Fruit fly (Drosophila melanogaster) whole organism, embryonic: ENCODE data around the gene Act87E.

Experiments
- Ada2b ChIP-seq: fragments of 200-800 bp; sonication (Bioruptor generic); IDR thresholded peaks from 2 replicates; pipeline ENCODE4 v1.3.6; 2022; ENCODE audit warnings: missing biosample characterization, missing genetic modification characterization
- Atf-2 ChIP-seq: fragments of 200-800 bp; sonication (Bioruptor generic); optimal IDR thresholded peaks from 2 replicates; lab custom pipeline; 2016; ENCODE audit warnings: missing biosample characterization, missing genetic modification characterization
- BtbVII ChIP-seq: fragments of 200-800 bp; sonication (Bioruptor generic); optimal IDR thresholded peaks from 3 replicates; lab custom pipeline; 2017; ENCODE audit warnings: missing biosample characterization, mild to moderate bottlenecking, missing genetic modification characterization
- C15 ChIP-seq: fragments of 200-800 bp; sonication (Bioruptor generic); IDR thresholded peaks from 3 replicates; pipeline ENCODE4 v1.3.6; 2022; ENCODE audit warnings: missing biosample characterization, missing genetic modification characterization
- CG10147 ChIP-seq: fragments of 200-800 bp; sonication (Bioruptor generic); optimal IDR thresholded peaks from 2 replicates; lab custom pipeline; 2019; ENCODE audit warnings: missing biosample characterization, mild to moderate bottlenecking, missing genetic modification characterization, moderate library complexity
- CG10462 ChIP-seq: fragments of 200-800 bp; sonication (Bioruptor generic); optimal IDR thresholded peaks from 2 replicates; lab custom pipeline; 2016; ENCODE audit warnings: missing biosample characterization, missing genetic modification characterization
- CG11085 ChIP-seq: fragments of 200-800 bp; sonication (Bioruptor generic); IDR thresholded peaks from 2 replicates; pipeline ENCODE4 v1.3.6; 2022; ENCODE audit warnings: missing biosample characterization, missing genetic modification characterization
- CG15601 ChIP-seq: fragments of 200-800 bp; sonication (Bioruptor generic); optimal IDR thresholded peaks from 3 replicates; lab custom pipeline; 2019; ENCODE audit warnings: missing biosample characterization, mild to moderate bottlenecking, missing genetic modification characterization, moderate library complexity
- CG1602 ChIP-seq: fragments of 200-800 bp; sonication (Bioruptor generic); optimal IDR thresholded peaks from 3 replicates; lab custom pipeline; 2016; ENCODE audit warnings: missing biosample characterization, missing genetic modification characterization
- CG1603 ChIP-seq: fragments of 200-800 bp; sonication (Bioruptor generic); optimal IDR thresholded peaks from 2 replicates; lab custom pipeline; 2019; ENCODE audit warnings: missing biosample characterization, mild to moderate bottlenecking, missing genetic modification characterization, moderate library complexity
- CG17612 ChIP-seq: fragments of 200-800 bp; sonication (Bioruptor generic); IDR thresholded peaks from 2 replicates; pipeline ENCODE4 v1.3.6; 2022; ENCODE audit warnings: missing biosample characterization, missing genetic modification characterization
- CG17829 ChIP-seq: fragments of 200-800 bp; optimal IDR thresholded peaks from 2 replicates; lab custom pipeline; 2019; ENCODE audit warnings: missing biosample characterization, mild to moderate bottlenecking, missing genetic modification characterization, moderate library complexity
- CG1792 ChIP-seq: fragments of 200-800 bp; sonication (Bioruptor generic); optimal IDR thresholded peaks from 2 replicates; lab custom pipeline; 2016; ENCODE audit warnings: missing biosample characterization, missing genetic modification characterization
- CG18011 ChIP-seq: fragments of 200-800 bp; sonication (Bioruptor generic); optimal IDR thresholded peaks from 2 replicates; lab custom pipeline; 2017; ENCODE audit warnings: missing biosample characterization, missing genetic modification characterization, mild to moderate bottlenecking, moderate library complexity, missing genotype
- CG2116 ChIP-seq: fragments of 200-800 bp; sonication (Bioruptor generic); optimal IDR thresholded peaks from 3 replicates; lab custom pipeline; 2018; ENCODE audit warnings: missing biosample characterization, mild to moderate bottlenecking, missing genetic modification characterization
- CG31365 ChIP-seq: fragments of 200-800 bp; sonication (Bioruptor generic); optimal IDR thresholded peaks from 2 replicates; lab custom pipeline; 2018; ENCODE audit warnings: missing biosample characterization, mild to moderate bottlenecking, missing genetic modification characterization
- CG32532 ChIP-seq: fragments of 200-800 bp; sonication (Bioruptor generic); IDR thresholded peaks from 2 replicates; pipeline ENCODE4 v1.3.6; 2022; ENCODE audit warnings: missing biosample characterization, missing genetic modification characterization
- CG3995 ChIP-seq: fragments of 200-800 bp; sonication (Bioruptor generic); optimal IDR thresholded peaks from 3 replicates; lab custom pipeline; 2016; ENCODE audit warnings: missing biosample characterization, missing genetic modification characterization
- CG4282 ChIP-seq: fragments of 200-800 bp; sonication (Bioruptor generic); optimal IDR thresholded peaks from 2 replicates; lab custom pipeline; 2016; ENCODE audit warnings: missing biosample characterization, missing genetic modification characterization
- CG4707 ChIP-seq: fragments of 200-800 bp; sonication (Bioruptor generic); optimal IDR thresholded peaks from 2 replicates; lab custom pipeline; 2018; ENCODE audit warnings: missing biosample characterization, mild to moderate bottlenecking, missing genetic modification characterization, moderate library complexity
- CG6689 ChIP-seq: fragments of 200-800 bp; sonication (Bioruptor generic); IDR thresholded peaks from 2 replicates; pipeline ENCODE4 v1.3.6; 2022; ENCODE audit warnings: missing biosample characterization, missing genetic modification characterization
- CG7372 ChIP-seq: fragments of 200-800 bp; sonication (Bioruptor generic); IDR thresholded peaks from 2 replicates; pipeline ENCODE4 v1.3.6; 2022; ENCODE audit warnings: missing biosample characterization, missing genetic modification characterization
- CG8388 ChIP-seq: fragments of 200-800 bp; sonication (Bioruptor generic); optimal IDR thresholded peaks from 2 replicates; lab custom pipeline; 2019; ENCODE audit warnings: missing biosample characterization, mild to moderate bottlenecking, missing genetic modification characterization, moderate library complexity
- CG9215 ChIP-seq: fragments of 200-800 bp; sonication (Bioruptor generic); IDR thresholded peaks from 2 replicates; pipeline ENCODE4 v1.3.6; 2022; ENCODE audit warnings: missing biosample characterization, missing genetic modification characterization
- CTCF ChIP-seq: fragments of 200-800 bp; sonication (Bioruptor generic); optimal IDR thresholded peaks from 2 replicates; lab custom pipeline; 2017; ENCODE audit warnings: missing biosample characterization, mild to moderate bottlenecking, missing genetic modification characterization, moderate library complexity
- CrebB ChIP-seq: fragments of 200-800 bp; sonication (Bioruptor generic); optimal IDR thresholded peaks from 3 replicates; lab custom pipeline; 2018; ENCODE audit warnings: missing biosample characterization, mild to moderate bottlenecking, missing genetic modification characterization
- Doc3 ChIP-seq: fragments of 200-800 bp; sonication (Bioruptor generic); IDR thresholded peaks from 3 replicates; pipeline ENCODE4 v1.3.6; 2022; ENCODE audit warnings: missing biosample characterization, missing genetic modification characterization; ENCODE audit not compliant: partially characterized antibody
- Dp ChIP-seq: fragments of 200-800 bp; sonication (Bioruptor generic); optimal IDR thresholded peaks from 2 replicates; lab custom pipeline; 2018; ENCODE audit warnings: missing biosample characterization, mild to moderate bottlenecking, missing genetic modification characterization, moderate library complexity
- ERR ChIP-seq: fragments of 200-800 bp; sonication (Bioruptor generic); optimal IDR thresholded peaks from 2 replicates; lab custom pipeline; 2016; ENCODE audit warnings: missing biosample characterization, missing genetic modification characterization
- Ets97D ChIP-seq: fragments of 200-800 bp; sonication (Bioruptor generic); optimal IDR thresholded peaks from 3 replicates; lab custom pipeline; 2016; ENCODE audit warnings: missing biosample characterization, missing genetic modification characterization
- Hsf ChIP-seq: fragments of 200-800 bp; sonication (Bioruptor generic); optimal IDR thresholded peaks from 3 replicates; lab custom pipeline; 2016; ENCODE audit warnings: missing biosample characterization, missing genetic modification characterization
- MBD-R2 ChIP-seq: fragments of 200-800 bp; sonication (Bioruptor generic); IDR thresholded peaks from 2 replicates; pipeline ENCODE4 v1.3.6; 2022; ENCODE audit warnings: missing biosample characterization, missing genetic modification characterization
- Sin3A ChIP-seq: fragments of >200 bp; optimal IDR thresholded peaks from 2 replicates; lab custom pipeline; 2018
- Taf1 ChIP-seq: fragments of 200-800 bp; sonication (Bioruptor generic); IDR thresholded peaks from 2 replicates; pipeline ENCODE4 v1.3.6; 2022; ENCODE audit warnings: missing biosample characterization, missing genetic modification characterization
- Tbp ChIP-seq: fragments of >200 bp; optimal IDR thresholded peaks from 2 replicates; lab custom pipeline; 2018; ENCODE audit warnings: missing biosample characterization, missing genetic modification characterization
- abd-A ChIP-seq: fragments of 200-800 bp; sonication (Bioruptor generic); optimal IDR thresholded peaks from 3 replicates; lab custom pipeline; 2019; ENCODE audit warnings: missing biosample characterization, mild to moderate bottlenecking, missing genetic modification characterization, moderate library complexity
- bcd ChIP-seq: fragments of 200-800 bp; sonication (Bioruptor generic); optimal IDR thresholded peaks from 2 replicates; lab custom pipeline; 2017; ENCODE audit warnings: missing biosample characterization, mild to moderate bottlenecking, missing genetic modification characterization
- cato ChIP-seq: fragments of 200-800 bp; sonication (Bioruptor generic); optimal IDR thresholded peaks from 2 replicates; lab custom pipeline; 2016; ENCODE audit warnings: missing biosample characterization, missing genetic modification characterization, borderline replicate concordance
- chif ChIP-seq, 2 experiments: fragments of 200-800 bp; sonication (Bioruptor generic); optimal IDR thresholded peaks; 3 replicates each; lab custom pipeline; 2016; ENCODE audit warnings: missing biosample characterization in 2 of 2, missing genetic modification characterization in 2 of 2
- chn ChIP-seq: fragments of 200-800 bp; sonication (Bioruptor generic); optimal IDR thresholded peaks from 2 replicates; lab custom pipeline; 2016; ENCODE audit warnings: missing biosample characterization, missing genetic modification characterization
- da ChIP-seq: fragments of 200-800 bp; sonication (Bioruptor generic); optimal IDR thresholded peaks from 2 replicates; lab custom pipeline; 2016; ENCODE audit warnings: missing biosample characterization, missing genetic modification characterization
- dan ChIP-seq: fragments of 200-800 bp; sonication (Bioruptor generic); IDR thresholded peaks from 2 replicates; pipeline ENCODE4 v1.3.6; 2022; ENCODE audit warnings: missing biosample characterization, missing genetic modification characterization
- ems ChIP-seq: fragments of 200-800 bp; sonication (Bioruptor generic); optimal IDR thresholded peaks from 3 replicates; lab custom pipeline; 2016; ENCODE audit warnings: missing biosample characterization, missing genetic modification characterization
- eve ChIP-seq, 2 experiments: fragments of >200 bp; optimal IDR thresholded peaks; 2 replicates each; lab custom pipeline; 2017; ENCODE audit warnings: missing biosample characterization in 2 of 2, missing genetic modification characterization in 2 of 2
- ewg ChIP-seq: fragments of 200-800 bp; sonication (Bioruptor generic); optimal IDR thresholded peaks from 3 replicates; lab custom pipeline; 2017; ENCODE audit warnings: mild to moderate bottlenecking, missing biosample characterization, missing genetic modification reagents, missing genetic modification characterization
- hb ChIP-seq: fragments of 200-800 bp; sonication (Bioruptor generic); IDR thresholded peaks from 3 replicates; pipeline ENCODE4 v1.3.6; 2022; ENCODE audit warnings: missing biosample characterization, missing genetic modification characterization; ENCODE audit not compliant: partially characterized antibody
- lbe ChIP-seq: fragments of 200-800 bp; sonication (Bioruptor generic); optimal IDR thresholded peaks from 2 replicates; lab custom pipeline; 2016; ENCODE audit warnings: missing biosample characterization, mild to moderate bottlenecking, missing genetic modification characterization
- lilli ChIP-seq: fragments of 200-800 bp; sonication (Bioruptor generic); optimal IDR thresholded peaks from 3 replicates; lab custom pipeline; 2016; ENCODE audit warnings: missing biosample characterization, missing genetic modification characterization
- otp ChIP-seq: fragments of 200-800 bp; sonication (Bioruptor generic); IDR thresholded peaks from 3 replicates; pipeline ENCODE4, ENCODE4 v1.3.6; 2022; ENCODE audit warnings: missing biosample characterization, missing genetic modification characterization
- prd ChIP-seq, 3 experiments: fragments of >200 bp in 2 of 3; fragments of 200-800 bp in 1 of 3; sonication (Bioruptor generic) in 1 of 3; optimal IDR thresholded peaks in 2 of 3; IDR thresholded peaks in 1 of 3; 2 replicates in 2 of 3; 3 replicates in 1 of 3; pipeline versions ENCODE4 v1.3.6 to Lab custom; 2017 to 2022; ENCODE audit warnings: missing biosample characterization in 1 of 3, missing genetic modification characterization in 1 of 3
- pum ChIP-seq: fragments of 200-800 bp; sonication (Bioruptor generic); optimal IDR thresholded peaks from 2 replicates; lab custom pipeline; 2016; ENCODE audit warnings: missing biosample characterization, missing genetic modification characterization
- so ChIP-seq: fragments of 200-800 bp; sonication (Bioruptor generic); IDR thresholded peaks from 3 replicates; pipeline ENCODE4 v1.3.6; 2022; ENCODE audit warnings: missing biosample characterization, missing genetic modification characterization
- tap ChIP-seq: fragments of 200-800 bp; optimal IDR thresholded peaks from 3 replicates; lab custom pipeline; 2019; ENCODE audit warnings: missing biosample characterization, mild to moderate bottlenecking, missing genetic modification characterization, moderate library complexity

Gene Act87E

dm6 chr3R:13448354-13448753 is 22.6 kb downstream of the Act87E start (continued):
- no peak for TF ChIP-seq MBD-R2 (GFP tag; lab: Robert Waterston, UW)
- TF ChIP-seq CG11085: no peak
- no peak for TF ChIP-seq lilli (GFP tag; lab: Kevin White, UChicago)
- TF ChIP-seq CG3995 (GFP tag; lab: Kevin White, UChicago): no peak
- peak; percentile 6 for TF ChIP-seq Hsf (GFP tag; lab: Kevin White, UChicago)
- peak; percentile 51 for TF ChIP-seq CG15601 (tag; lab: Kevin White, UChicago)
- no peak for TF ChIP-seq CG2116 (GFP tag; lab: Kevin White, UChicago)
- no peak for TF ChIP-seq Ets97D (GFP tag; lab: Kevin White, UChicago)
- TF ChIP-seq dan (GFP tag; lab: Robert Waterston, UW): no peak
- TF ChIP-seq BtbVII (GFP tag; lab: Kevin White, UChicago): no peak
- no peak for TF ChIP-seq C15 (GFP tag; lab: Robert Waterston, UW)
- no peak for TF ChIP-seq prd (optimal IDR thresholded peaks at IDR 0.05; lab: Kevin White, UChicago)
- TF ChIP-seq prd (GFP tag; IDR thresholded peaks at IDR 0.05; lab: Robert Waterston, UW): peak; percentile 43; the same call in 1 of the 3 replicates
- TF ChIP-seq Sin3A (lab: Kevin White, UChicago): no peak
- TF ChIP-seq CG7372: no peak
- TF ChIP-seq chif (GFP tag; optimal IDR thresholded peaks at IDR 0.05; lab: Kevin White, UChicago): peak in 1 of 2 experiments; percentile 43
- TF ChIP-seq CG6689 (GFP tag; lab: Robert Waterston, UW): peak; percentile 56
- peak; percentile 21 for TF ChIP-seq CG1602
- TF ChIP-seq abd-A (tag; lab: Kevin White, UChicago): no peak
- TF ChIP-seq hb: no peak
- TF ChIP-seq chn (GFP tag; lab: Kevin White, UChicago): no peak
- TF ChIP-seq Tbp (GFP tag; lab: Kevin White, UChicago): no peak
- peak; percentile 20 for TF ChIP-seq pum (GFP tag; lab: Kevin White, UChicago)
- TF ChIP-seq Ada2b (GFP tag; lab: Robert Waterston, UW): no peak
- TF ChIP-seq CTCF (GFP tag; lab: Kevin White, UChicago): no peak
- TF ChIP-seq lbe (GFP tag; lab: Kevin White, UChicago): no peak
- TF ChIP-seq CG9215 (GFP tag; lab: Robert Waterston, UW): no peak
- TF ChIP-seq CrebB (tag; lab: Kevin White, UChicago): no peak
- no peak for TF ChIP-seq CG31365 (tag; lab: Kevin White, UChicago)
- no peak for TF ChIP-seq ERR (GFP tag; lab: Kevin White, UChicago)
- no peak for TF ChIP-seq Dp (GFP tag; lab: Kevin White, UChicago)
- TF ChIP-seq Taf1 (GFP tag; lab: Robert Waterston, UW): no peak
- peak; percentile 9 for TF ChIP-seq tap (tag; lab: Kevin White, UChicago)
- TF ChIP-seq CG1603: peak; percentile 28
- TF ChIP-seq da (GFP tag; lab: Kevin White, UChicago): no peak
- TF ChIP-seq Atf-2 (GFP tag; lab: Kevin White, UChicago): no peak
- TF ChIP-seq CG10462: no peak
- TF ChIP-seq cato (GFP tag; lab: Kevin White, UChicago): no peak
- TF ChIP-seq eve (GFP tag; optimal IDR thresholded peaks at IDR 0.05; lab: Kevin White, UChicago): peak in 1 of 2 experiments; percentile 48
- TF ChIP-seq CG10147 (GFP tag; lab: Kevin White, UChicago): no peak
- TF ChIP-seq CG4282 (GFP tag; lab: Kevin White, UChicago): no peak
- TF ChIP-seq CG4707: no peak
- no peak for TF ChIP-seq so (GFP tag; lab: Robert Waterston, UW)
- no peak for TF ChIP-seq CG32532
- peak; percentile 45 for TF ChIP-seq CG8388 (GFP tag; lab: Kevin White, UChicago)
- no peak for TF ChIP-seq otp
- no peak for TF ChIP-seq CG1792
- no peak for TF ChIP-seq CG18011 (GFP tag; lab: Kevin White, UChicago)
- peak; percentile 15 for TF ChIP-seq bcd (GFP tag; lab: Kevin White, UChicago)
- TF ChIP-seq ems: no peak
- no peak for TF ChIP-seq CG17612 (GFP tag; lab: Robert Waterston, UW)
- TF ChIP-seq CG17829 (tag; lab: Kevin White, UChicago): peak; percentile 58
- TF ChIP-seq ewg (GFP tag; lab: Kevin White, UChicago): peak; percentile 32
- TF ChIP-seq Doc3 (GFP tag; lab: Robert Waterston, UW): no peak
